Worm (Caenorhabditis elegans): ENCODE data around the gene cyd-1.

cyd-1 gene

DNA sequence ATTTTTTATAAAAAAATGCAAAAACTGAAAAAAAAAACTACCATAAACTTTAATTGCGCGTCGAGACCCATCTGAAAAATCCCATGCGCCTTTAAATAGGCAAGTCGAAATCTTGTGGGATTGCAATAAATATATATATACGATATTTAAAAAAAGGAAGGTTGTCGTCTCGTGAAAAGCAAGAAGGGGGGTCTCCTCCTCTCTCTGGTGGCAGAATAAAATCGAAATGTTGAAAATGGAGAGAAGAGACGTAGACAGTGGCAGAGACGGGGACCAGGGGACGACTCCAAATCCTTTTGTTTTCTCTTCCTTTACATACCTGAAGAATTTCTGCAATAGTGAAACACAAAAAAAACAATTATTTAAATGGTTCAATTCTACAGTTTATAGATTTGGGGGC, 33.6 kb downstream of the cyd-1 start, which contains the start of gene F18A11.5:
F18A11.5 (minus strand) TSS at position 321 of the 400 bp plus-strand sequence.
- TF ChIP-seq tbx-2 (tag; optimal IDR thresholded peaks at IDR 0.05) (no peak), lin-35 (GFP tag; optimal IDR thresholded peaks at IDR 0.05) (no peak), snpc-4 (tag; optimal IDR thresholded peaks at IDR 0.05) (no peak), swsn-7 (tag; optimal IDR thresholded peaks at IDR 0.05) (peak; percentile 1), unc-86 (tag; optimal IDR thresholded peaks at IDR 0.05) (no peak), sptf-1 (tag; optimal IDR thresholded peaks at IDR 0.05) (no peak), nhr-85 (tag) (peak; percentile 75), nhr-90 (tag; optimal IDR thresholded peaks at IDR 0.05; ENCODE audit: poor library complexity) (no peak), vab-15 (tag; optimal IDR thresholded peaks at IDR 0.05) (no peak), isw-1 (GFP tag; IDR thresholded peaks at IDR 0.05) (no peak), lin-14 (GFP tag; optimal IDR thresholded peaks at IDR 0.05) (peak; percentile 10), snu-23 (GFP tag; optimal IDR thresholded peaks at IDR 0.05) (peak; percentile 45), ama-1 (optimal IDR thresholded peaks at IDR 0.05) (peak; percentile 23), ceh-82 (tag; optimal IDR thresholded peaks at IDR 0.05) (peak in 1 of 3 experiments; percentile 4), ceh-90 (tag; optimal IDR thresholded peaks at IDR 0.05) (no peak), C16A3.4 (tag; optimal IDR thresholded peaks at IDR 0.05) (no peak), nhr-71 (tag; optimal IDR thresholded peaks at IDR 0.05) (peak; percentile 32), aly-2 (tag; optimal IDR thresholded peaks at IDR 0.05) (peak; percentile 64), blmp-1 (tag; optimal IDR thresholded peaks at IDR 0.05) (peak; percentile 2)

DNA sequence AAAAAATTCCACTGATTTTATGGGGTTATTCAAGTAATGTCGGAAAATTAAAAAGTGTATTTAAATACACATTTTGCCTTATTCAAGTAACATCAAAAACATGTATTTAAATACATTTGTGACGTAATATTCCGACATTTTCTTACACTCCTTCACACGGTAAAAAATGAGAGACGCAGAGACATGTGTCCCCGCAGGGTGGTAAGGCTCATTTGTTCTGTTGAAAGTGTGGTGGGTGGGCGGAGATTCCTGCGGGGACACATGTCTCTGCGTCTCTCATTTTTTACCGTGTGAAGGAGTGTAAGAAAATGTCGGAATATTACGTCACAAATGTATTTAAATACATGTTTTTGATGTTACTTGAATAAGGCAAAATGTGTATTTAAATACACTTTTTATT, 36.0 kb downstream of the cyd-1 start:
- TF ChIP-seq dpl-1 (GFP tag; optimal IDR thresholded peaks at IDR 0.05) (peak in 2 of 3 experiments; percentile 0 to 14), lin-35 (GFP tag; optimal IDR thresholded peaks at IDR 0.05) (peak; percentile 6 to 32), elt-2 (tag; optimal IDR thresholded peaks at IDR 0.05) (peak; percentile 47), ceh-82 (tag; optimal IDR thresholded peaks at IDR 0.05) (peak; percentile 2 to 55 (median 37)), mep-1 (tag; optimal IDR thresholded peaks at IDR 0.05) (peak; percentile 22), nhr-47 (tag; optimal IDR thresholded peaks at IDR 0.05) (peak; percentile 92), nhr-20 (tag; optimal IDR thresholded peaks at IDR 0.05) (peak; percentile 38), tbx-2 (tag; optimal IDR thresholded peaks at IDR 0.05) (peak; percentile 72), ceh-8 (GFP tag; optimal IDR thresholded peaks at IDR 0.05) (peak; percentile 57), fkh-8 (tag; optimal IDR thresholded peaks at IDR 0.05) (peak; percentile 59), ztf-11 (tag; optimal IDR thresholded peaks at IDR 0.05) (peak in 1 of 2 experiments; percentile 21), unc-86 (tag; optimal IDR thresholded peaks at IDR 0.05) (peak; percentile 63), swsn-7 (tag; optimal IDR thresholded peaks at IDR 0.05) (peak; percentile 97), zip-4 (GFP tag; optimal IDR thresholded peaks at IDR 0.05) (peak; percentile 0), nhr-85 (tag) (peak; percentile 83), snu-23 (GFP tag; optimal IDR thresholded peaks at IDR 0.05) (peak; percentile 51), unc-98 (GFP tag; IDR thresholded peaks at IDR 0.05) (peak; percentile 61), nhr-19 (GFP tag; conservative IDR thresholded peaks at IDR 0.05) (peak; percentile 90), nhr-11 (tag; optimal IDR thresholded peaks at IDR 0.05) (peak; percentile 18), lin-39 (tag; optimal IDR thresholded peaks at IDR 0.05) (peak; percentile 10), dsc-1 (tag; optimal IDR thresholded peaks at IDR 0.05) (peak; percentile 59), grh-1 (GFP tag; IDR thresholded peaks at IDR 0.05) (peak; percentile 94), ceh-88 (GFP tag; IDR thresholded peaks at IDR 0.05) (peak; percentile 69), isw-1 (GFP tag; IDR thresholded peaks at IDR 0.05) (peak; percentile 80), mab-9 (GFP tag; IDR thresholded peaks at IDR 0.05) (peak; percentile 90), lsy-2 (tag; optimal IDR thresholded peaks at IDR 0.05) (peak; percentile 40 to 49), rnt-1 (tag; optimal IDR thresholded peaks at IDR 0.05) (peak; percentile 79), jun-1 (tag; optimal IDR thresholded peaks at IDR 0.05) (peak; percentile 19), nhr-71 (tag; optimal IDR thresholded peaks at IDR 0.05) (peak; percentile 83), efl-1 (optimal IDR thresholded peaks at IDR 0.05) (peak; percentile 19 to 47), efl-1 (GFP tag; optimal IDR thresholded peaks at IDR 0.05 in 1 of 2) (peak; percentile 25 to 80), nhr-90 (tag; optimal IDR thresholded peaks at IDR 0.05; ENCODE audit: poor library complexity) (peak; percentile 66), lin-14 (GFP tag; optimal IDR thresholded peaks at IDR 0.05) (peak; percentile 72), irx-1 (tag; optimal IDR thresholded peaks at IDR 0.05) (peak; percentile 52), xbp-1 (tag; optimal IDR thresholded peaks at IDR 0.05) (peak; percentile 73)

All from whole organism, L1 larva.